Worm (Caenorhabditis elegans): ENCODE measurements around the gene asp-19.

Gene asp-19

ce11 chrV:18719956-18720489, 9.2 kb downstream of the asp-19 start, which contains the start of gene Y17D7C.2 (continued):
- TF ChIP-seq C08G9.2 (tag; optimal IDR thresholded peaks at IDR 0.05) (no peak), fkh-6 (tag; optimal IDR thresholded peaks at IDR 0.05) (no peak), odd-2 (tag; optimal IDR thresholded peaks at IDR 0.05) (no peak), F13H6.1 (tag; optimal IDR thresholded peaks at IDR 0.05) (no peak), pat-9 (tag; optimal IDR thresholded peaks at IDR 0.05) (peak; percentile 36), gmeb-2 (tag; optimal IDR thresholded peaks at IDR 0.05) (no peak), ceh-9 (tag; optimal IDR thresholded peaks at IDR 0.05) (no peak), nhr-232 (tag; optimal IDR thresholded peaks at IDR 0.05) (peak; percentile 57), unc-3 (GFP tag; conservative IDR thresholded peaks at IDR 0.05) (no peak), unc-3 (tag; optimal IDR thresholded peaks at IDR 0.05) (no peak), nhr-11 (tag; optimal IDR thresholded peaks at IDR 0.05) (no peak), ceh-24 (tag; optimal IDR thresholded peaks at IDR 0.05) (no peak), pha-2 (tag; optimal IDR thresholded peaks at IDR 0.05) (no peak), T23F11.4 (GFP tag; optimal IDR thresholded peaks at IDR 0.05) (no peak), K09A11.1 (tag; optimal IDR thresholded peaks at IDR 0.05; ENCODE audit: insufficient read depth) (no peak), Y22D7AL.16 (tag; optimal IDR thresholded peaks at IDR 0.05) (no peak)

- TF ChIP-seq ztf-16 (tag; optimal IDR thresholded peaks at IDR 0.05) (peak; percentile 32), ceh-18 (tag; optimal IDR thresholded peaks at IDR 0.05) (no peak)
These were observed 9.8 kb downstream of the asp-19 start for ce11 chrV:18719412-18719811.

DNA sequence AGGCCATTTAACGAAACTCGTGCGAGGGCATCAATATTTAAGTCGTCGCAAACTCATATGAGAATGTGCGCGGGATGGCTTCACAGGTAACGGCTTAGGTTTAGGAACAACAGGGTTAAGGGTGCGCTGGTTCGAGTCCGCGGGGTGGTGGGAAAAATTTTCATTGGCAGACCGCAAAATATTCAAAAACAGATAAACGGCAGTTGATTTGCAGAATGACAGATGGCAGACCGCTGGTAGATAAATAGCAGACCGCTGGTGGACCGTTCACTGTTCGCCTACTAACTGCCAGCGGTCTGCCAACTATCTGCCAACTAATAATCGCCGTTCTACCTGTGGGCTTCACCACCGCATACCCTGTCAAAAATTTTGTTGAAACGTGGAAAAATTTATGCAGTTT, 17.1 kb downstream of the asp-19 start:
- peak; percentile 67 for TF ChIP-seq rnt-1 (tag; optimal IDR thresholded peaks at IDR 0.05)
- TF ChIP-seq pax-1 (tag; optimal IDR thresholded peaks at IDR 0.05) = no peak
- peak; percentile 12 for TF ChIP-seq nhr-232 (tag; optimal IDR thresholded peaks at IDR 0.05)
- peak; percentile 7 for TF ChIP-seq pat-9 (tag; optimal IDR thresholded peaks at IDR 0.05)
- peak; percentile 6 for TF ChIP-seq hlh-13 (GFP tag; optimal IDR thresholded peaks at IDR 0.05)
- TF ChIP-seq unc-55 (GFP tag; optimal IDR thresholded peaks at IDR 0.05) = no peak
- TF ChIP-seq ceh-6 (GFP tag; optimal IDR thresholded peaks at IDR 0.05) = peak; percentile 28

DNA sequence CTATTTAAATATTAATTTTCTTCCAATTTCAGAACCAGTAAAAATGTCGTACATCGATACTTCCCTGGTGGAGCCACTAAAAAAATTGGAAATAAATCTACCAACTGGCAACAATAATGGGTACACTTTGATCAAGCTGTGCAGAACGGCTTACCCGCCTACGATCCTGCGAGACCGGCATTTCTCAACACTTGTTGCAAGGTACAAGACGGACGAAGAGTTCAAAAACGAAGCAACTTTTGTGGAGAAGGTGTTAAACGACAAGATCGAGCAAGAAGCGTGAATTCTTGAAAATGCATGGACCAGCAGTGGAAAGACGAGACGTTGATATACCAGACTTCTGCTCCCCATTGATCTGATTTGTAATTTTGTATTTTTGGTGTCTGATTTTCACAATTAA, 17.8 kb downstream of the asp-19 start:
- no peak for TF ChIP-seq tbx-7 (tag; optimal IDR thresholded peaks at IDR 0.05)
- TF ChIP-seq ref-2 (tag; optimal IDR thresholded peaks at IDR 0.05) = no peak
- no peak for TF ChIP-seq fax-1 (tag; optimal IDR thresholded peaks at IDR 0.05)
- TF ChIP-seq nfya-1 (tag; optimal IDR thresholded peaks at IDR 0.05) = no peak
- no peak for TF ChIP-seq ama-1 (optimal IDR thresholded peaks at IDR 0.05)
- TF ChIP-seq ahr-1 (tag; optimal IDR thresholded peaks at IDR 0.05) = no peak
- TF ChIP-seq eyg-1 (tag; optimal IDR thresholded peaks at IDR 0.05) = no peak
- no peak for TF ChIP-seq pag-3 (tag; optimal IDR thresholded peaks at IDR 0.05; ENCODE audit: borderline replicate concordance)
- TF ChIP-seq npax-4 (tag; optimal IDR thresholded peaks at IDR 0.05) = no peak
- no peak for TF ChIP-seq unc-55 (GFP tag; optimal IDR thresholded peaks at IDR 0.05)
- no peak for TF ChIP-seq zip-5 (tag; optimal IDR thresholded peaks at IDR 0.05)
- TF ChIP-seq ceh-19 (GFP tag; optimal IDR thresholded peaks at IDR 0.05) = no peak

DNA sequence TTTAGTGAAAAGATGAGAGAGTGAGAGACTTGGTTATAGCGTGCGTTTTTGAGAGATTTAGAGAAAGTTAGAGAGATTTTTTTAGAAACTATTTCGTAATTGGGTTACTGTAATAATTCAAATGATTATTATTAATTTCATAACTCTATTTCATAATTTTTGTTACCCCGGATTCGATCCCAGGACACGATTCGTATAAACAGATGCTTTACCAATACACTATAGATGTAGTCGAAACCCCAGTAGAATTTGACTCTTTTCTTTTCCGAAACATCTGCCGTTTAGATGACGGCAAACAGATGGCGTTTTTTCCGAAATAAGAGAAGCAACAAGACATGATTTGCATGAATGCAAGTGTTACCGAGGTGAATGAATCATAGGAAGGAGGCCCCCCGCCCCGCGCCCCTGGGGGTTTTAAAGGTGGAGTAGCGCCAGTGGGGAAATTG, 19.1 kb downstream of the asp-19 start:
- TF ChIP-seq ceh-19 (GFP tag; optimal IDR thresholded peaks at IDR 0.05) (peak; percentile 12), K09A11.1 (tag; optimal IDR thresholded peaks at IDR 0.05; ENCODE audit: insufficient read depth) (peak; percentile 16), hlh-6 (tag; optimal IDR thresholded peaks at IDR 0.05) (no peak), ref-2 (tag; optimal IDR thresholded peaks at IDR 0.05) (peak; percentile 45), ceh-31 (tag; optimal IDR thresholded peaks at IDR 0.05) (peak; percentile 39), hlh-13 (GFP tag; optimal IDR thresholded peaks at IDR 0.05) (no peak), lin-11 (tag; optimal IDR thresholded peaks at IDR 0.05) (no peak), npax-4 (tag; optimal IDR thresholded peaks at IDR 0.05) (no peak), ceh-14 (tag; optimal IDR thresholded peaks at IDR 0.05) (no peak), ceh-2 (tag; optimal IDR thresholded peaks at IDR 0.05) (no peak), ahr-1 (tag; optimal IDR thresholded peaks at IDR 0.05) (no peak), lim-6 (tag; optimal IDR thresholded peaks at IDR 0.05) (no peak), syd-9 (tag; optimal IDR thresholded peaks at IDR 0.05) (peak; percentile 7), sox-2 (GFP tag; IDR thresholded peaks at IDR 0.05) (no peak), nfya-1 (tag; optimal IDR thresholded peaks at IDR 0.05) (peak; percentile 58), dmd-4 (tag; optimal IDR thresholded peaks at IDR 0.05; ENCODE audit: borderline replicate concordance) (peak; percentile 69), ceh-18 (tag; optimal IDR thresholded peaks at IDR 0.05) (no peak), unc-3 (GFP tag; conservative IDR thresholded peaks at IDR 0.05) (no peak), unc-3 (tag; optimal IDR thresholded peaks at IDR 0.05) (peak; percentile 9), pha-2 (tag; optimal IDR thresholded peaks at IDR 0.05) (no peak), zip-5 (tag; optimal IDR thresholded peaks at IDR 0.05) (peak; percentile 14), pax-1 (tag; optimal IDR thresholded peaks at IDR 0.05) (no peak), fkh-6 (tag; optimal IDR thresholded peaks at IDR 0.05) (no peak), K02D7.2 (tag; optimal IDR thresholded peaks at IDR 0.05) (no peak)
